Fruit fly (Drosophila melanogaster) whole organism, embryonic: ENCODE data around the gene RASSF8.

Experiments used
- ATbp ChIP-seq: fragments of 200-800 bp; sonication (Bioruptor generic); optimal IDR thresholded peaks from 2 replicates; lab custom pipeline; 2017; ENCODE audit warnings: missing biosample characterization, mild to moderate bottlenecking, missing genetic modification characterization, missing genetic modification reagents
- Antp ChIP-seq: fragments of 200-800 bp; sonication (Bioruptor generic); optimal IDR thresholded peaks from 3 replicates; lab custom pipeline; 2016; ENCODE audit warnings: missing biosample characterization, missing genetic modification characterization
- Atf-2 ChIP-seq: fragments of 200-800 bp; sonication (Bioruptor generic); optimal IDR thresholded peaks from 2 replicates; lab custom pipeline; 2016; ENCODE audit warnings: missing biosample characterization, missing genetic modification characterization
- Bdp1 ChIP-seq: fragments of 200-800 bp; sonication (Bioruptor generic); optimal IDR thresholded peaks from 3 replicates; lab custom pipeline; 2016; ENCODE audit warnings: missing biosample characterization, missing genetic modification characterization
- C15 ChIP-seq: fragments of 200-800 bp; sonication (Bioruptor generic); IDR thresholded peaks from 3 replicates; pipeline ENCODE4 v1.3.6; 2022; ENCODE audit warnings: missing biosample characterization, missing genetic modification characterization
- CG10366 ChIP-seq: fragments of 200-800 bp; sonication (Bioruptor generic); IDR thresholded peaks from 2 replicates; pipeline ENCODE4 v1.3.6; 2022; ENCODE audit warnings: missing biosample characterization, missing genetic modification characterization
- CG11247 ChIP-seq: fragments of 200-800 bp; sonication (Bioruptor generic); IDR thresholded peaks from 2 replicates; pipeline ENCODE4 v1.3.6; 2022; ENCODE audit warnings: missing biosample characterization, missing genetic modification characterization
- CG11398 ChIP-seq: fragments of 200-800 bp; sonication (Bioruptor generic); optimal IDR thresholded peaks from 2 replicates; lab custom pipeline; 2016; ENCODE audit warnings: missing biosample characterization, missing genetic modification characterization
- CG11695 ChIP-seq: fragments of 200-800 bp; sonication (Bioruptor generic); IDR thresholded peaks from 3 replicates; pipeline ENCODE4 v1.3.6; 2022; ENCODE audit warnings: missing biosample characterization, missing genetic modification characterization
- CG12219 ChIP-seq: fragments of 200-800 bp; sonication (Bioruptor generic); optimal IDR thresholded peaks from 3 replicates; lab custom pipeline; 2018; ENCODE audit warnings: missing biosample characterization, mild to moderate bottlenecking, missing genetic modification characterization
- CG14050 ChIP-seq: fragments of 200-800 bp; sonication (Bioruptor generic); IDR thresholded peaks from 3 replicates; pipeline ENCODE4 v1.3.6; 2022; ENCODE audit warnings: missing biosample characterization, missing genetic modification characterization
- CG14441 ChIP-seq: fragments of 200-800 bp; sonication (Bioruptor generic); IDR thresholded peaks from 2 replicates; pipeline ENCODE4 v1.3.6; 2022; ENCODE audit warnings: missing biosample characterization, missing genetic modification characterization
- CG15011 ChIP-seq: fragments of 200-800 bp; sonication (Bioruptor generic); optimal IDR thresholded peaks from 3 replicates; lab custom pipeline; 2018; ENCODE audit warnings: missing biosample characterization, mild to moderate bottlenecking, missing genetic modification characterization
- CG15269 ChIP-seq: fragments of 200-800 bp; sonication (Bioruptor generic); optimal IDR thresholded peaks from 2 replicates; lab custom pipeline; 2018; ENCODE audit warnings: missing biosample characterization, mild to moderate bottlenecking, missing genetic modification characterization, moderate library complexity
- CG17612 ChIP-seq: fragments of 200-800 bp; sonication (Bioruptor generic); IDR thresholded peaks from 2 replicates; pipeline ENCODE4 v1.3.6; 2022; ENCODE audit warnings: missing biosample characterization, missing genetic modification characterization
- CG18262 ChIP-seq: fragments of 200-800 bp; optimal IDR thresholded peaks from 3 replicates; lab custom pipeline; 2019; ENCODE audit warnings: missing biosample characterization, mild to moderate bottlenecking, missing genetic modification characterization, moderate library complexity
- CG2712 ChIP-seq: fragments of 200-800 bp; optimal IDR thresholded peaks from 3 replicates; lab custom pipeline; 2019; ENCODE audit warnings: missing biosample characterization, mild to moderate bottlenecking, missing genetic modification characterization, moderate library complexity
- CG31365 ChIP-seq: fragments of 200-800 bp; sonication (Bioruptor generic); optimal IDR thresholded peaks from 2 replicates; lab custom pipeline; 2018; ENCODE audit warnings: missing biosample characterization, mild to moderate bottlenecking, missing genetic modification characterization
- CG3838 ChIP-seq: fragments of 200-800 bp; sonication (Bioruptor generic); optimal IDR thresholded peaks from 3 replicates; lab custom pipeline; 2016; ENCODE audit warnings: missing biosample characterization, missing genetic modification characterization
- CG42726 ChIP-seq: fragments of 200-800 bp; sonication (Bioruptor generic); IDR thresholded peaks from 2 replicates; pipeline ENCODE4 v1.3.6; 2022; ENCODE audit warnings: missing biosample characterization, missing genetic modification characterization; ENCODE audit not compliant: partially characterized antibody
- CG4424 ChIP-seq: fragments of 200-800 bp; sonication (Bioruptor generic); optimal IDR thresholded peaks from 3 replicates; lab custom pipeline; 2016; ENCODE audit warnings: missing biosample characterization, missing genetic modification characterization
- CG7839 ChIP-seq: fragments of 200-800 bp; sonication (Bioruptor generic); optimal IDR thresholded peaks from 3 replicates; lab custom pipeline; 2018; ENCODE audit warnings: missing biosample characterization, mild to moderate bottlenecking, missing genetic modification characterization, moderate library complexity
- CG8281 ChIP-seq: fragments of 200-800 bp; sonication (Bioruptor generic); optimal IDR thresholded peaks from 2 replicates; lab custom pipeline; 2018; ENCODE audit warnings: missing biosample characterization, mild to moderate bottlenecking, missing genetic modification characterization, moderate library complexity
- CG8359 ChIP-seq: fragments of 200-800 bp; sonication (Bioruptor generic); optimal IDR thresholded peaks from 2 replicates; lab custom pipeline; 2017; ENCODE audit warnings: missing biosample characterization, mild to moderate bottlenecking, missing genetic modification characterization, borderline replicate concordance
- Dbx ChIP-seq: fragments of 200-800 bp; sonication (Bioruptor generic); IDR thresholded peaks from 3 replicates; pipeline ENCODE4 v1.3.6; 2022; ENCODE audit warnings: missing biosample characterization, missing genetic modification characterization
- Doc3 ChIP-seq: fragments of 200-800 bp; sonication (Bioruptor generic); IDR thresholded peaks from 3 replicates; pipeline ENCODE4 v1.3.6; 2022; ENCODE audit warnings: missing biosample characterization, missing genetic modification characterization; ENCODE audit not compliant: partially characterized antibody
- Elba2 ChIP-seq: fragments of 200-800 bp; sonication (Bioruptor generic); optimal IDR thresholded peaks from 3 replicates; lab custom pipeline; 2016; ENCODE audit warnings: missing biosample characterization, missing genetic modification characterization
- Hand ChIP-seq: fragments of 200-800 bp; sonication (Bioruptor generic); optimal IDR thresholded peaks from 2 replicates; lab custom pipeline; 2017; ENCODE audit warnings: mild to moderate bottlenecking, missing biosample characterization, missing genetic modification reagents, missing genetic modification characterization
- MBD-R2 ChIP-seq: fragments of 200-800 bp; sonication (Bioruptor generic); IDR thresholded peaks from 2 replicates; pipeline ENCODE4 v1.3.6; 2022; ENCODE audit warnings: missing biosample characterization, missing genetic modification characterization
- Meics ChIP-seq: fragments of 200-800 bp; sonication (Bioruptor generic); optimal IDR thresholded peaks from 2 replicates; lab custom pipeline; 2017; ENCODE audit warnings: missing biosample characterization, mild to moderate bottlenecking, missing genetic modification characterization
- Myb ChIP-seq: fragments of 200-800 bp; sonication (Bioruptor generic); optimal IDR thresholded peaks from 2 replicates; lab custom pipeline; 2016; ENCODE audit warnings: missing biosample characterization, missing genetic modification characterization
- NFAT ChIP-seq: fragments of 200-800 bp; sonication (Bioruptor generic); IDR thresholded peaks from 2 replicates; pipeline ENCODE4 v1.3.6; 2022; ENCODE audit warnings: missing biosample characterization, missing genetic modification characterization
- PHDP ChIP-seq: fragments of 200-800 bp; sonication (Bioruptor generic); optimal IDR thresholded peaks from 3 replicates; lab custom pipeline; 2018; ENCODE audit warnings: missing biosample characterization, mild to moderate bottlenecking, missing genetic modification characterization, moderate library complexity
- Rfx ChIP-seq: fragments of 200-800 bp; sonication (Bioruptor generic); IDR thresholded peaks from 2 replicates; pipeline ENCODE4 v1.3.6; 2022; ENCODE audit warnings: missing biosample characterization, missing genetic modification characterization
- Scr ChIP-seq: fragments of 200-800 bp; sonication (Bioruptor generic); IDR thresholded peaks from 2 replicates; pipeline ENCODE4 v1.3.6; 2022; ENCODE audit warnings: missing biosample characterization, missing genetic modification characterization; ENCODE audit not compliant: partially characterized antibody
- bcd ChIP-seq: fragments of 200-800 bp; sonication (Bioruptor generic); optimal IDR thresholded peaks from 2 replicates; lab custom pipeline; 2017; ENCODE audit warnings: missing biosample characterization, mild to moderate bottlenecking, missing genetic modification characterization
- bsh ChIP-seq, 2 experiments: fragments of 200-800 bp; sonication (Bioruptor generic); optimal IDR thresholded peaks; 2 replicates each; lab custom pipeline; 2017 to 2018; ENCODE audit warnings: mild to moderate bottlenecking in 2 of 2, missing biosample characterization in 2 of 2, missing genetic modification characterization in 2 of 2, moderate library complexity in 1 of 2
- cad ChIP-seq: fragments of >200 bp; optimal IDR thresholded peaks from 2 replicates; lab custom pipeline; 2017; ENCODE audit warnings: missing biosample characterization, missing genetic modification characterization
- dimm ChIP-seq: fragments of 200-800 bp; sonication (Bioruptor generic); IDR thresholded peaks from 2 replicates; pipeline ENCODE4 v1.3.6; 2022; ENCODE audit warnings: missing biosample characterization, missing genetic modification characterization
- disco-r ChIP-seq: fragments of 200-800 bp; sonication (Bioruptor generic); optimal IDR thresholded peaks from 2 replicates; lab custom pipeline; 2016; ENCODE audit warnings: missing biosample characterization, missing genetic modification characterization
- dmrt11E ChIP-seq: fragments of 200-800 bp; sonication (Bioruptor generic); optimal IDR thresholded peaks from 3 replicates; lab custom pipeline; 2018; ENCODE audit warnings: missing biosample characterization, mild to moderate bottlenecking, missing genetic modification characterization, moderate library complexity
- dpn ChIP-seq, 2 experiments: fragments of 200-800 bp; sonication (Bioruptor generic); optimal IDR thresholded peaks; 3 replicates each; lab custom pipeline; 2016; ENCODE audit warnings: missing biosample characterization in 2 of 2, missing genetic modification characterization in 2 of 2
- dysf ChIP-seq: fragments of 200-800 bp; sonication (Bioruptor generic); IDR thresholded peaks from 3 replicates; pipeline ENCODE4 v1.3.6; 2022; ENCODE audit warnings: missing biosample characterization, missing genetic modification characterization
- fd3F ChIP-seq: fragments of 200-800 bp; sonication (Bioruptor generic); optimal IDR thresholded peaks from 2 replicates; lab custom pipeline; 2018; ENCODE audit warnings: missing biosample characterization, mild to moderate bottlenecking, missing genetic modification characterization, moderate library complexity
- fd96Cb ChIP-seq: fragments of 200-800 bp; sonication (Bioruptor generic); optimal IDR thresholded peaks from 2 replicates; lab custom pipeline; 2018; ENCODE audit warnings: missing biosample characterization, mild to moderate bottlenecking, missing genetic modification characterization, moderate library complexity
- hth ChIP-seq: fragments of >200 bp; optimal IDR thresholded peaks from 2 replicates; lab custom pipeline; 2017; ENCODE audit warnings: inconsistent platforms
- phol ChIP-seq: fragments of 200-800 bp; sonication (Bioruptor generic); optimal IDR thresholded peaks from 3 replicates; lab custom pipeline; 2018; ENCODE audit warnings: missing biosample characterization, mild to moderate bottlenecking, missing genetic modification characterization, moderate library complexity
- run ChIP-seq: fragments of 200-800 bp; sonication (Bioruptor generic); optimal IDR thresholded peaks from 3 replicates; lab custom pipeline; 2018; ENCODE audit warnings: missing biosample characterization, mild to moderate bottlenecking, missing genetic modification characterization
- sens-2 ChIP-seq: fragments of 200-800 bp; sonication (Bioruptor generic); IDR thresholded peaks from 2 replicates; pipeline ENCODE4 v1.3.6; 2022; ENCODE audit warnings: missing biosample characterization, missing genetic modification characterization
- slou ChIP-seq: fragments of 200-800 bp; sonication (Bioruptor generic); optimal IDR thresholded peaks from 3 replicates; lab custom pipeline; 2016; ENCODE audit warnings: missing biosample characterization, missing genetic modification characterization
- tll ChIP-seq, 2 experiments: fragments of 200-800 bp in 1 of 2; fragments of >200 bp in 1 of 2; sonication (Bioruptor generic) in 1 of 2; optimal IDR thresholded peaks; 2 replicates each; lab custom pipeline; 2017 to 2019; ENCODE audit warnings: missing biosample characterization in 2 of 2, missing genetic modification characterization in 2 of 2, mild to moderate bottlenecking in 1 of 2, moderate library complexity in 1 of 2

RASSF8 gene

DNA sequence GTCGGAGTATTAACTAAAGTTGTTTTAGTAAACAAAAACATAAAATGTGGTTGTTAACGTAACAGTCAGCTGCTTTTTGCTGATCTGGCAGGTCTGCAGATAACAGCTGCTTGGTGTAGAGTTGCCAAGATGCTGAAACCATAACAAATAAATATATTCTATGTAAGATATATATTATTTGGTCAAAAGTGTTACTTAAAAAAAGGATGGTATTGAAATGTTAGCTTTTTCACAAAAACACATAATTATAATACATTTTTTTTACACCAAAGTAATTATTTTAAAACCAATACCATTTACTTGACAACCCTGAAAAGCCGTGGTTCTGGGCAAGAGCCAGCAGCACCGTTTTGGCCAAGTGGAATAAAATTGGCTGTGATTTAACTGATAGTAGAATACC lies 18.9 kb downstream of the RASSF8 start, which contains the start of the genes CG4743 and Idh3g (continued):
- TF ChIP-seq Atf-2 (GFP tag; lab: Kevin White, UChicago): peak; percentile 60
- TF ChIP-seq PHDP: peak; percentile 99
- TF ChIP-seq Dbx: peak; percentile 95
- TF ChIP-seq fd3F (GFP tag; lab: Kevin White, UChicago): peak; percentile 97
- TF ChIP-seq CG11695 (GFP tag; lab: Robert Waterston, UW): peak; percentile 98
- no peak for TF ChIP-seq Doc3 (GFP tag; lab: Robert Waterston, UW)
- TF ChIP-seq ATbp (GFP tag; lab: Kevin White, UChicago): peak; percentile 95
- peak; percentile 96 for TF ChIP-seq bcd (GFP tag; lab: Kevin White, UChicago)
- TF ChIP-seq CG18262 (tag; lab: Kevin White, UChicago): peak; percentile 98
- peak; percentile 76 for TF ChIP-seq CG3838 (GFP tag; lab: Kevin White, UChicago)
- no peak for TF ChIP-seq CG42726 (GFP tag; lab: Robert Waterston, UW)
- peak; percentile 94 for TF ChIP-seq sens-2
- peak; percentile 97 for TF ChIP-seq CG4424 (GFP tag; lab: Kevin White, UChicago)
- TF ChIP-seq CG12219: peak; percentile 94
- TF ChIP-seq CG15269 (tag; lab: Kevin White, UChicago): peak; percentile 97
- TF ChIP-seq tll (GFP tag; optimal IDR thresholded peaks at IDR 0.05; lab: Kevin White, UChicago): peak in 1 of 2 experiments; percentile 71
- peak; percentile 93 for TF ChIP-seq CG15011
- TF ChIP-seq fd96Cb (tag; lab: Kevin White, UChicago): peak; percentile 97
- TF ChIP-seq dmrt11E (tag; lab: Kevin White, UChicago): peak; percentile 99
- TF ChIP-seq CG31365 (tag; lab: Kevin White, UChicago): peak; percentile 70
- TF ChIP-seq Antp (GFP tag; lab: Kevin White, UChicago): peak; percentile 19
- peak; percentile 99 for TF ChIP-seq CG2712 (tag; lab: Kevin White, UChicago)
- TF ChIP-seq slou (GFP tag; lab: Kevin White, UChicago): peak; percentile 89
- TF ChIP-seq CG7839: peak; percentile 98
- no peak for TF ChIP-seq cad (GFP tag; lab: Kevin White, UChicago)
- peak; percentile 95 for TF ChIP-seq Rfx (GFP tag; lab: Robert Waterston, UW)
- TF ChIP-seq CG17612 (GFP tag; lab: Robert Waterston, UW): peak; percentile 88
- TF ChIP-seq bsh (GFP tag; optimal IDR thresholded peaks at IDR 0.05; lab: Kevin White, UChicago): peak; percentile 72 to 99
- TF ChIP-seq CG14050 (GFP tag; lab: Robert Waterston, UW): peak; percentile 95
- TF ChIP-seq NFAT: peak; percentile 91
- peak; percentile 94 for TF ChIP-seq CG11247 (GFP tag; lab: Robert Waterston, UW)
- TF ChIP-seq CG8359 (GFP tag; lab: Kevin White, UChicago): peak; percentile 89
- TF ChIP-seq hth (lab: Kevin White, UChicago): no peak
- TF ChIP-seq Elba2 (GFP tag; lab: Kevin White, UChicago): peak; percentile 86
- peak; percentile 95 for TF ChIP-seq run (tag; lab: Kevin White, UChicago)
- TF ChIP-seq disco-r (GFP tag; lab: Kevin White, UChicago): peak; percentile 58
- peak; percentile 90 for TF ChIP-seq dimm (GFP tag; lab: Robert Waterston, UW)
- peak; percentile 40 for TF ChIP-seq Scr (GFP tag; lab: Robert Waterston, UW)
- peak; percentile 89 for TF ChIP-seq C15 (GFP tag; lab: Robert Waterston, UW)
- peak; percentile 75 to 97 for TF ChIP-seq dpn (GFP tag; optimal IDR thresholded peaks at IDR 0.05; lab: Kevin White, UChicago)
- peak; percentile 93 for TF ChIP-seq CG14441 (GFP tag; lab: Robert Waterston, UW)
- peak; percentile 98 for TF ChIP-seq MBD-R2 (GFP tag; lab: Robert Waterston, UW)
- peak; percentile 67 for TF ChIP-seq Bdp1 (GFP tag; lab: Kevin White, UChicago)
- peak; percentile 97 for TF ChIP-seq phol (tag; lab: Kevin White, UChicago)
- TF ChIP-seq Myb (GFP tag; lab: Kevin White, UChicago): peak; percentile 26
- TF ChIP-seq Hand (GFP tag; lab: Kevin White, UChicago): peak; percentile 95
- peak; percentile 86 for TF ChIP-seq CG8281 (tag; lab: Kevin White, UChicago)
- TF ChIP-seq Meics (GFP tag; lab: Kevin White, UChicago): peak; percentile 96
- peak; percentile 95 for TF ChIP-seq CG10366
- peak; percentile 55 for TF ChIP-seq CG11398 (GFP tag; lab: Kevin White, UChicago)
- peak; percentile 97 for TF ChIP-seq dysf
